Worm (Caenorhabditis elegans) whole organism, young adult: Measurements from ENCODE around the gene srd-54.

Experiments used
- B0261.1 ChIP-seq: sonication (generic microtip); optimal IDR thresholded peaks from 2 replicates; lab custom pipeline; 2016; ENCODE audit warnings: mild to moderate bottlenecking, missing genetic modification characterization, moderate library complexity, missing compliant biosample characterization
- B0336.3 ChIP-seq: fragments of 200-800 bp; sonication (Bioruptor generic); IDR thresholded peaks from 2 replicates; pipeline ENCODE4 v1.3.6; 2022; ENCODE audit warnings: missing genetic modification characterization, missing compliant biosample characterization
- F23B12.7 ChIP-seq: sonication (generic microtip); optimal IDR thresholded peaks from 2 replicates; lab custom pipeline; 2017; ENCODE audit warnings: missing genetic modification characterization, mild to moderate bottlenecking, missing compliant biosample characterization, antibody characterized with exemption, moderate library complexity; ENCODE audit not compliant: insufficient read depth
- Y53G8AR.9 ChIP-seq: fragments of 200-800 bp; sonication (Bioruptor generic); conservative IDR thresholded peaks from 2 replicates; pipeline ENCODE4 v1.3.6; 2022; ENCODE audit warnings: missing genetic modification reagents, missing genetic modification characterization, missing compliant biosample characterization
- Y56A3A.18 ChIP-seq: fragments of 200-800 bp; sonication (Bioruptor generic); IDR thresholded peaks from 2 replicates; pipeline ENCODE4 v1.3.6; 2022; ENCODE audit warnings: missing genetic modification reagents, missing genetic modification characterization, missing compliant biosample characterization
- Y95B8A.8 ChIP-seq: fragments of 200-800 bp; sonication (Bioruptor generic); IDR thresholded peaks from 2 replicates; pipeline ENCODE4 v1.3.6; 2022; ENCODE audit warnings: missing genetic modification reagents, missing genetic modification characterization, missing compliant biosample characterization
- ama-1 ChIP-seq, 3 experiments: fragments of 150-350 bp in 1 of 3; sonication (generic microtip) in 2 of 3; optimal IDR thresholded peaks; 2 replicates each; lab custom pipeline; 2014 to 2018; ENCODE audit warnings: missing biosample characterization in 2 of 3, missing genetic modification characterization in 2 of 3, missing genetic modification reagents in 2 of 3
- athp-1 ChIP-seq: sonication (generic microtip); optimal IDR thresholded peaks from 2 replicates; lab custom pipeline; 2017; ENCODE audit warnings: mild to moderate bottlenecking, missing genetic modification characterization, missing compliant biosample characterization
- bed-1 ChIP-seq: fragments of 200-800 bp; sonication (Bioruptor generic); IDR thresholded peaks from 2 replicates; pipeline ENCODE4 v1.3.6; 2022; ENCODE audit warnings: missing genetic modification reagents, missing genetic modification characterization, missing compliant biosample characterization
- cebp-1 ChIP-seq, 2 experiments: fragments of 200-800 bp in 1 of 2; sonication (Bioruptor generic) in 1 of 2; sonication (generic microtip) in 1 of 2; IDR thresholded peaks in 1 of 2; optimal IDR thresholded peaks in 1 of 2; 2 replicates each; pipeline versions ENCODE4 v1.3.6 to Lab custom; 2017 to 2022; ENCODE audit warnings: missing compliant biosample characterization in 2 of 2, missing genetic modification characterization in 2 of 2, mild to moderate bottlenecking in 1 of 2, missing genetic modification reagents in 1 of 2, moderate library complexity in 1 of 2
- cebp-2 ChIP-seq: fragments of 200-800 bp; sonication (Bioruptor generic); IDR thresholded peaks from 2 replicates; pipeline ENCODE4 v1.3.6; 2022; ENCODE audit warnings: missing genetic modification characterization, missing compliant biosample characterization
- ceh-27 ChIP-seq: fragments of 200-800 bp; sonication (Bioruptor generic); optimal IDR thresholded peaks from 2 replicates; lab custom pipeline; 2018; ENCODE audit warnings: mild to moderate bottlenecking, missing genetic modification characterization, moderate library complexity, missing compliant biosample characterization
- ceh-40 ChIP-seq: fragments of 200-800 bp; sonication (Bioruptor generic); IDR thresholded peaks from 2 replicates; pipeline ENCODE4 v1.3.6; 2022; ENCODE audit warnings: missing genetic modification characterization, missing compliant biosample characterization
- die-1 ChIP-seq: sonication (generic microtip); optimal IDR thresholded peaks from 2 replicates; lab custom pipeline; 2016; ENCODE audit warnings: missing genotype, mild to moderate bottlenecking, missing genetic modification characterization, missing compliant biosample characterization
- dox-1 ChIP-seq: fragments of 200-800 bp; sonication (Bioruptor generic); IDR thresholded peaks from 2 replicates; pipeline ENCODE4 v1.3.6; 2022; ENCODE audit warnings: missing genetic modification reagents, missing genetic modification characterization, missing compliant biosample characterization
- efl-1 ChIP-seq: fragments of 150-350 bp; optimal IDR thresholded peaks from 2 replicates; lab custom pipeline; 2014; ENCODE audit warnings: missing biosample characterization, missing genetic modification reagents, missing genetic modification characterization
- egl-18 ChIP-seq: fragments of 200-800 bp; sonication (Bioruptor generic); IDR thresholded peaks from 2 replicates; pipeline ENCODE4 v1.3.6; 2022; ENCODE audit warnings: missing genetic modification reagents, missing genetic modification characterization, missing compliant biosample characterization
- him-1 ChIP-seq: sonication (generic microtip); optimal IDR thresholded peaks from 2 replicates; lab custom pipeline; 2016; ENCODE audit warnings: missing genotype, missing genetic modification reagents, missing genetic modification characterization, missing compliant biosample characterization
- hlh-12 ChIP-seq: sonication (generic microtip); optimal IDR thresholded peaks from 2 replicates; lab custom pipeline; 2016; ENCODE audit warnings: missing genetic modification characterization, missing compliant biosample characterization
- hmg-1.2 ChIP-seq: fragments of 200-800 bp; sonication (Bioruptor generic); IDR thresholded peaks from 2 replicates; pipeline ENCODE4 v1.3.6; 2022; ENCODE audit warnings: missing genetic modification reagents, missing genetic modification characterization, missing compliant biosample characterization
- hmg-20 ChIP-seq: fragments of 200-800 bp; sonication (Bioruptor generic); IDR thresholded peaks from 2 replicates; pipeline ENCODE4 v1.3.6; 2022; ENCODE audit warnings: missing genetic modification reagents, missing genetic modification characterization, missing compliant biosample characterization
- hrde-1 ChIP-seq: sonication (generic microtip); optimal IDR thresholded peaks from 2 replicates; lab custom pipeline; 2016; ENCODE audit warnings: missing genetic modification characterization, mild to moderate bottlenecking, missing compliant biosample characterization, moderate library complexity, missing genotype, missing genetic modification reagents, borderline replicate concordance
- hsf-1 ChIP-seq: fragments of 200-800 bp; sonication (Bioruptor generic); IDR thresholded peaks from 2 replicates; pipeline ENCODE4 v1.3.6; 2022; ENCODE audit warnings: missing genetic modification reagents, missing genetic modification characterization, missing compliant biosample characterization
- lag-1 ChIP-seq: fragments of 200-800 bp; sonication (Bioruptor generic); IDR thresholded peaks from 2 replicates; pipeline ENCODE4 v1.3.6; 2022; ENCODE audit warnings: missing genetic modification reagents, missing genetic modification characterization, missing compliant biosample characterization
- let-526 ChIP-seq: fragments of 200-800 bp; sonication (Bioruptor generic); IDR thresholded peaks from 2 replicates; pipeline ENCODE4 v1.3.6; 2022; ENCODE audit warnings: missing genetic modification reagents, missing genetic modification characterization, missing compliant biosample characterization
- lin-40 ChIP-seq: sonication (generic microtip); optimal IDR thresholded peaks from 2 replicates; lab custom pipeline; 2016; ENCODE audit warnings: missing genetic modification characterization, mild to moderate bottlenecking, missing compliant biosample characterization, missing genotype, missing genetic modification reagents
- madf-10 ChIP-seq: sonication (generic microtip); optimal IDR thresholded peaks from 2 replicates; lab custom pipeline; 2016; ENCODE audit warnings: mild to moderate bottlenecking, missing genetic modification characterization, missing compliant biosample characterization
- madf-6 ChIP-seq: fragments of 200-800 bp; sonication (Bioruptor generic); IDR thresholded peaks from 2 replicates; pipeline ENCODE4 v1.3.6; 2022; ENCODE audit warnings: missing genetic modification reagents, missing genetic modification characterization, missing compliant biosample characterization
- madf-8 ChIP-seq: fragments of 200-800 bp; sonication (Bioruptor generic); conservative IDR thresholded peaks from 2 replicates; pipeline ENCODE4 v1.3.6; 2022; ENCODE audit warnings: missing genetic modification reagents, missing genetic modification characterization, missing compliant biosample characterization
- mcd-1 ChIP-seq: fragments of 200-800 bp; sonication (Bioruptor generic); IDR thresholded peaks from 2 replicates; pipeline ENCODE4 v1.3.6; 2022; ENCODE audit warnings: missing genetic modification reagents, missing genetic modification characterization, missing compliant biosample characterization
- mxl-1 ChIP-seq: sonication (generic microtip); optimal IDR thresholded peaks from 2 replicates; lab custom pipeline; 2016; ENCODE audit warnings: missing genetic modification characterization, missing compliant biosample characterization
- pbrm-1 ChIP-seq: fragments of 200-800 bp; sonication (Bioruptor generic); IDR thresholded peaks from 2 replicates; pipeline ENCODE4 v1.3.6; 2022; ENCODE audit warnings: missing genetic modification reagents, missing genetic modification characterization, missing compliant biosample characterization
- pha-4 ChIP-seq: fragments of 150-350 bp; sonication (generic microtip); optimal IDR thresholded peaks from 2 replicates; lab custom pipeline; 2014; ENCODE audit warnings: missing biosample characterization, missing genetic modification reagents, missing genetic modification characterization
- rpc-1 ChIP-seq, 2 experiments: fragments of 150-350 bp in 1 of 2; sonication (generic microtip) in 1 of 2; optimal IDR thresholded peaks; 2 replicates each; lab custom pipeline; 2014 to 2018; ENCODE audit warnings: missing biosample characterization in 1 of 2, missing genetic modification characterization in 1 of 2, missing genetic modification reagents in 1 of 2, missing genotype in 1 of 2
- snpc-4 ChIP-seq, 5 experiments: fragments of 150-350 bp in 1 of 5; sonication (generic microtip) in 4 of 5; optimal IDR thresholded peaks; 2 replicates each; lab custom pipeline; 2014 to 2018; ENCODE audit warnings: missing genetic modification characterization in 5 of 5, missing biosample characterization in 3 of 5, antibody characterized with exemption in 2 of 5, mild to moderate bottlenecking in 2 of 5, missing compliant biosample characterization in 2 of 5, missing genotype in 2 of 5, moderate library complexity in 2 of 5, missing genetic modification reagents in 1 of 5
- somi-1 ChIP-seq: fragments of 200-800 bp; sonication (Bioruptor generic); optimal IDR thresholded peaks from 2 replicates; lab custom pipeline; 2018; ENCODE audit warnings: mild to moderate bottlenecking, missing genetic modification characterization, missing compliant biosample characterization
- sptf-2 ChIP-seq: fragments of 200-800 bp; sonication (Bioruptor generic); optimal IDR thresholded peaks from 2 replicates; lab custom pipeline; 2018; ENCODE audit warnings: mild to moderate bottlenecking, missing genetic modification characterization, missing compliant biosample characterization
- tbp1 ChIP-seq: fragments of 200-800 bp; sonication (Bioruptor generic); optimal IDR thresholded peaks from 2 replicates; lab custom pipeline; 2018; ENCODE audit warnings: mild to moderate bottlenecking, missing genetic modification characterization, missing compliant biosample characterization
- tlf-1 ChIP-seq: fragments of 200-800 bp; sonication (Bioruptor generic); optimal IDR thresholded peaks from 2 replicates; lab custom pipeline; 2018; ENCODE audit warnings: mild to moderate bottlenecking, missing genetic modification characterization, missing compliant biosample characterization
- unc-130 ChIP-seq: sonication (generic microtip); optimal IDR thresholded peaks from 2 replicates; lab custom pipeline; 2016; ENCODE audit warnings: missing genetic modification reagents, missing genetic modification characterization, missing compliant biosample characterization
- unc-62 ChIP-seq: fragments of 150-350 bp; optimal IDR thresholded peaks from 2 replicates; lab custom pipeline; 2014; ENCODE audit warnings: missing biosample characterization, missing genetic modification reagents, missing genetic modification characterization
- zim-3 ChIP-seq: sonication (generic microtip); optimal IDR thresholded peaks from 2 replicates; lab custom pipeline; 2017; ENCODE audit warnings: mild to moderate bottlenecking, missing genetic modification characterization, moderate library complexity, missing compliant biosample characterization
- ztf-22 ChIP-seq: fragments of 200-800 bp; sonication (Bioruptor generic); optimal IDR thresholded peaks from 2 replicates; lab custom pipeline; 2018; ENCODE audit warnings: mild to moderate bottlenecking, missing genetic modification characterization, moderate library complexity, missing compliant biosample characterization
- ztf-25 ChIP-seq: fragments of 200-800 bp; sonication (Bioruptor generic); IDR thresholded peaks from 2 replicates; pipeline ENCODE4 v1.3.6; 2022; ENCODE audit warnings: missing genetic modification reagents, missing genetic modification characterization, missing compliant biosample characterization
- ztf-6 ChIP-seq: fragments of 200-800 bp; sonication (Bioruptor generic); IDR thresholded peaks from 2 replicates; pipeline ENCODE4 v1.3.6; 2022; ENCODE audit warnings: missing genetic modification reagents, missing genetic modification characterization, missing compliant biosample characterization

srd-54 gene

DNA sequence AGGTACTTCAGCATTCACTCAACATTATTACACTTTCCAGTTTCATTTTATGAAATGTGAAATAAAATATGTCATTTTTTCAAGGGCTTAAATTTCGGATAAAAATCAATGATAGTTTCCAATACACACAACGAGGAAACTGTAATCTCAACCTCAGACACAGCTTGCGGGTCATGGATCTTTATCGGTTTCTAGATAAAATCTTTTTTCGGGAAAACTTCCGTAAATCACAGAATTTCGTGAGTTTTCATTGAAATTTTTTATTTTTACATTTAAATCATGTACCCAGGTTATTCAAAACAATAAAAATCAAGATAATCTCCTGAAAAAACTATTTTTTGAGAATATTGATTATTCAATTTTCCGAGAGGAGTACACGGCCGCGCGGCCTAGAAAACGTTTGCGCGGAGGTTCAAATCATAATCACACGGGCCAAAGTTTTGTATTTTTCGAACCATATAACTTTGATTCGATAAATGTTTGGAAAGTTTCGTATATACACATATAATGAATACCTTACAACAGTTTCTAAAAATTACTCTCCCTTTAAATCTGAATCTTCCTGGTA lies 35.1 kb upstream of the srd-54 start:
- TF ChIP-seq B0261.1 (tag; lab: Kevin White, UChicago) (no peak), rpc-1 (optimal IDR thresholded peaks at IDR 0.05; lab: Kevin White, UChicago) (no peak), rpc-1 (tag; optimal IDR thresholded peaks at IDR 0.05; lab: Kevin White, UChicago) (no peak), ama-1 (optimal IDR thresholded peaks at IDR 0.05; lab: Kevin White, UChicago) (no peak), ama-1 (GFP tag; optimal IDR thresholded peaks at IDR 0.05; lab: Kevin White, UChicago) (peak in 1 of 2 experiments; percentile 13), snpc-4 (GFP tag; optimal IDR thresholded peaks at IDR 0.05; lab: Kevin White, UChicago) (no peak), snpc-4 (tag; optimal IDR thresholded peaks at IDR 0.05; lab: Kevin White, UChicago) (peak in 2 of 4 experiments; percentile 8 to 18), ceh-40 (GFP tag; lab: Robert Waterston, UW) (no peak), madf-6 (0 out of 2 replicates have a peak, but pooled peaks have one; percentile 17), cebp-1 (GFP tag; IDR thresholded peaks at IDR 0.05; lab: Robert Waterston, UW) (no peak), cebp-1 (tag; optimal IDR thresholded peaks at IDR 0.05; lab: Kevin White, UChicago) (peak; percentile 29), B0336.3 (no peak), dox-1 (GFP tag; lab: Robert Waterston, UW) (no peak), somi-1 (GFP tag; lab: Kevin White, UChicago) (no peak), efl-1 (peak; percentile 8), madf-8 (GFP tag; lab: Robert Waterston, UW) (no peak)

DNA sequence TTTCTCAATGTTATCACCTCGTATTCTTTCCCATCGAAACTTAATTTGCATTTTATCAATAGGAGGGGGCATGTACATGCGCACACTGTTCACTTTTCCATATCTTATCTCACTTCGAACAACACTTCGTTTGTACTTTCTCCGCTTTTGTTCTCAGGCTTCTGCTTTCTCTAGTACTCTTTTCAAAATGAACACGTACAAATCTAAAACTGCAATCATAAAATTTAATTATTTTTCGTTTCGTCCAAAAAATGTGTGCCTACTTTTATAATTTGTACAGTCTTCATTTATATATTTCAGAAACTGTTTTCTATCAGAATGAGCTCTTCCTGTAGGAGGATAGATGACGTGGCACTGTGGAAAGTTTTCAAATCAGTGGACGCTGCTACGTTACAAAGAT lies 33.7 kb upstream of the srd-54 start, which contains the start of gene C07D10.1:
TSS of gene C07D10.1 (plus strand) at position 301 of the 400 bp plus-strand sequence.
- no peak for TF ChIP-seq Y53G8AR.9 (GFP tag; lab: Robert Waterston, UW)
- TF ChIP-seq tbp1 (GFP tag; lab: Kevin White, UChicago), result no peak
- no peak for TF ChIP-seq ceh-27 (GFP tag; lab: Kevin White, UChicago)
- no peak for TF ChIP-seq athp-1 (tag; lab: Kevin White, UChicago)
- TF ChIP-seq F23B12.7 (tag; lab: Kevin White, UChicago), result no peak
- no peak for TF ChIP-seq hlh-12
- no peak for TF ChIP-seq egl-18
- TF ChIP-seq ztf-6 (GFP tag; lab: Robert Waterston, UW), result no peak
- no peak for TF ChIP-seq tlf-1
- no peak for TF ChIP-seq pha-4
- no peak for TF ChIP-seq Y95B8A.8
- no peak for TF ChIP-seq hmg-1.2 (GFP tag; lab: Robert Waterston, UW)
- TF ChIP-seq bed-1, result no peak
- TF ChIP-seq hrde-1 (tag; lab: Kevin White, UChicago), result no peak
- no peak for TF ChIP-seq sptf-2 (GFP tag; lab: Kevin White, UChicago)
- TF ChIP-seq cebp-2 (GFP tag; lab: Robert Waterston, UW), result no peak
- no peak for TF ChIP-seq madf-10 (tag; lab: Kevin White, UChicago)
- TF ChIP-seq ztf-22, result no peak

DNA sequence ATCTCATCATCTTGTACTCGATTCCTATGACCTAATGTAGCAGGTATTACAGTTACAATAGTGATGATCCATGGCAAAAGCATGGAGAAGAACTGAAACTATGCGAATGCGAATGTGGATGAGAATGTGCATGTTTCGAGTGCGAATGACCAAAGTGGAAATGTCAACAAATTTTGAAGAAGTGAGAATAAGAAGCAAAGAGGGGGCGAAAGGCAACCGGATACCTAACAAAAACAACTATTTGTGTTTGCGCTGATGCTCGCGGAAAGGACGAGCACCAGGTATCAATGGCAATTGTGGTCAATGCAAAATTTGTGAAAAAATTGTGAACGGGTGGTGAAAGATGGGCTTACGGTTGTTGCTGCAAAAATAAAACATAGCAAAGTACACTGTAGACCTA lies 29.8 kb upstream of the srd-54 start, which contains the start of gene nas-7:
TSS of gene nas-7 (minus strand) at position 101 of the 400 bp plus-strand sequence.
- TF ChIP-seq hmg-20 (GFP tag; lab: Robert Waterston, UW) (no peak), him-1 (tag; lab: Kevin White, UChicago) (no peak), mcd-1 (GFP tag; lab: Robert Waterston, UW) (no peak), pbrm-1 (GFP tag; lab: Robert Waterston, UW) (no peak), tbp1 (GFP tag; lab: Kevin White, UChicago) (no peak), lag-1 (GFP tag; lab: Robert Waterston, UW) (no peak), mxl-1 (tag; lab: Kevin White, UChicago) (no peak), zim-3 (tag; lab: Kevin White, UChicago) (no peak), Y56A3A.18 (GFP tag; lab: Robert Waterston, UW) (no peak), ztf-25 (GFP tag; lab: Robert Waterston, UW) (no peak), hsf-1 (no peak), unc-130 (GFP tag; lab: Kevin White, UChicago) (no peak), lin-40 (tag; lab: Kevin White, UChicago) (no peak), die-1 (tag; lab: Kevin White, UChicago) (no peak), let-526 (GFP tag; lab: Robert Waterston, UW) (no peak), athp-1 (tag; lab: Kevin White, UChicago) (no peak), unc-62 (GFP tag; lab: Kevin White, UChicago) (no peak), ztf-22 (no peak)
